Fruit fly (Drosophila melanogaster) whole organism, embryonic: ENCODE results near the gene CG44044.

Experiments used
- Atf6 ChIP-seq: fragments of 200-800 bp; sonication (Bioruptor generic); IDR thresholded peaks from 2 replicates; pipeline ENCODE4 v1.3.6; 2022; ENCODE audit warnings: missing biosample characterization, missing genetic modification characterization
- Bdp1 ChIP-seq: fragments of 200-800 bp; sonication (Bioruptor generic); optimal IDR thresholded peaks from 3 replicates; lab custom pipeline; 2016; ENCODE audit warnings: missing biosample characterization, missing genetic modification characterization
- Bgb ChIP-seq: fragments of 200-800 bp; sonication (Bioruptor generic); IDR thresholded peaks from 2 replicates; pipeline ENCODE4 v1.3.6; 2022; ENCODE audit warnings: missing biosample characterization, missing genetic modification characterization; ENCODE audit not compliant: partially characterized antibody
- CG11456 ChIP-seq: fragments of 200-800 bp; sonication (Bioruptor generic); IDR thresholded peaks from 3 replicates; pipeline ENCODE4 v1.3.6; 2022; ENCODE audit warnings: missing biosample characterization, missing genetic modification characterization
- CG12155 ChIP-seq: fragments of 200-800 bp; sonication (Bioruptor generic); optimal IDR thresholded peaks from 3 replicates; lab custom pipeline; 2016; ENCODE audit warnings: missing biosample characterization, missing genetic modification characterization
- CG14860 ChIP-seq: fragments of 200-800 bp; sonication (Bioruptor generic); IDR thresholded peaks from 3 replicates; pipeline ENCODE4 v1.3.6; 2022; ENCODE audit warnings: missing biosample characterization, missing genetic modification characterization; ENCODE audit not compliant: partially characterized antibody
- CG17912 ChIP-seq: fragments of 200-800 bp; sonication (Bioruptor generic); optimal IDR thresholded peaks from 2 replicates; lab custom pipeline; 2018; ENCODE audit warnings: missing biosample characterization, mild to moderate bottlenecking, missing genetic modification characterization
- CG2889 ChIP-seq: fragments of 200-800 bp; sonication (Bioruptor generic); IDR thresholded peaks from 3 replicates; pipeline ENCODE4 v1.3.6; 2022; ENCODE audit warnings: missing biosample characterization, missing genetic modification characterization
- CG3065 ChIP-seq: fragments of 200-800 bp; sonication (Bioruptor generic); optimal IDR thresholded peaks from 2 replicates; lab custom pipeline; 2016; ENCODE audit warnings: missing biosample characterization, missing genetic modification characterization
- CG31224 ChIP-seq: fragments of 200-800 bp; sonication (Bioruptor generic); IDR thresholded peaks from 2 replicates; pipeline ENCODE4 v1.3.6; 2022; ENCODE audit warnings: missing biosample characterization, missing genetic modification characterization
- CG3281 ChIP-seq: fragments of 200-800 bp; sonication (Bioruptor generic); optimal IDR thresholded peaks from 3 replicates; lab custom pipeline; 2017; ENCODE audit warnings: missing biosample characterization, mild to moderate bottlenecking, missing genetic modification characterization
- CG33557 ChIP-seq: fragments of 200-800 bp; sonication (Bioruptor generic); optimal IDR thresholded peaks from 2 replicates; lab custom pipeline; 2019; ENCODE audit warnings: missing biosample characterization, mild to moderate bottlenecking, missing genetic modification characterization, moderate library complexity
- CG4360 ChIP-seq: fragments of 200-800 bp; sonication (Bioruptor generic); IDR thresholded peaks from 2 replicates; pipeline ENCODE4 v1.3.6; 2022; ENCODE audit warnings: missing biosample characterization, missing genetic modification characterization
- CG6765 ChIP-seq: fragments of 200-800 bp; sonication (Bioruptor generic); optimal IDR thresholded peaks from 3 replicates; lab custom pipeline; 2017; ENCODE audit warnings: missing biosample characterization, mild to moderate bottlenecking, missing genetic modification characterization
- CG6791 ChIP-seq: fragments of 200-800 bp; sonication (Bioruptor generic); IDR thresholded peaks from 3 replicates; pipeline ENCODE4 v1.3.6; 2022; ENCODE audit warnings: missing biosample characterization, missing genetic modification characterization; ENCODE audit not compliant: partially characterized antibody
- CG8478 ChIP-seq: fragments of >200 bp; optimal IDR thresholded peaks from 2 replicates; lab custom pipeline; 2018
- CG9215 ChIP-seq: fragments of 200-800 bp; sonication (Bioruptor generic); IDR thresholded peaks from 2 replicates; pipeline ENCODE4 v1.3.6; 2022; ENCODE audit warnings: missing biosample characterization, missing genetic modification characterization
- Chrac-16 ChIP-seq: fragments of 200-800 bp; sonication (Bioruptor generic); optimal IDR thresholded peaks from 3 replicates; lab custom pipeline; 2016; ENCODE audit warnings: missing biosample characterization, missing genetic modification characterization
- Dfd ChIP-seq, 2 experiments: fragments of >200 bp; optimal IDR thresholded peaks; 2 replicates each; lab custom pipeline; 2017; ENCODE audit warnings: missing biosample characterization in 2 of 2, missing genetic modification characterization in 2 of 2
- Dll ChIP-seq: fragments of 200-800 bp; sonication (Bioruptor generic); IDR thresholded peaks from 4 replicates; pipeline ENCODE4 v1.3.6; 2022; ENCODE audit warnings: missing biosample characterization, missing genetic modification characterization; ENCODE audit not compliant: partially characterized antibody
- Doc3 ChIP-seq: fragments of 200-800 bp; sonication (Bioruptor generic); IDR thresholded peaks from 3 replicates; pipeline ENCODE4 v1.3.6; 2022; ENCODE audit warnings: missing biosample characterization, missing genetic modification characterization; ENCODE audit not compliant: partially characterized antibody
- E2f2 ChIP-seq: fragments of 200-800 bp; sonication (Bioruptor generic); IDR thresholded peaks from 2 replicates; pipeline ENCODE4 v1.3.6; 2022; ENCODE audit warnings: missing biosample characterization, missing genetic modification characterization
- ERR ChIP-seq: fragments of 200-800 bp; sonication (Bioruptor generic); optimal IDR thresholded peaks from 2 replicates; lab custom pipeline; 2016; ENCODE audit warnings: missing biosample characterization, missing genetic modification characterization
- HLH4C ChIP-seq: fragments of 200-800 bp; sonication (Bioruptor generic); IDR thresholded peaks from 3 replicates; pipeline ENCODE4 v1.3.6; 2022; ENCODE audit warnings: missing biosample characterization, missing genetic modification characterization; ENCODE audit not compliant: partially characterized antibody
- HmgZ ChIP-seq: fragments of 200-800 bp; sonication (Bioruptor generic); optimal IDR thresholded peaks from 2 replicates; lab custom pipeline; 2018; ENCODE audit warnings: missing biosample characterization, mild to moderate bottlenecking, missing genetic modification characterization
- Hr3 ChIP-seq: fragments of 200-800 bp; sonication (Bioruptor generic); optimal IDR thresholded peaks from 3 replicates; lab custom pipeline; 2016; ENCODE audit warnings: missing biosample characterization, missing genetic modification characterization
- Hr78 ChIP-seq, 2 experiments: fragments of 200-800 bp in 1 of 2; fragments of >200 bp in 1 of 2; sonication (Bioruptor generic) in 1 of 2; optimal IDR thresholded peaks; 2 replicates each; lab custom pipeline; 2017 to 2019; ENCODE audit warnings: missing biosample characterization in 2 of 2, missing genetic modification characterization in 2 of 2, mild to moderate bottlenecking in 1 of 2, moderate library complexity in 1 of 2
- Pdp1 ChIP-seq, 2 experiments: fragments of 200-800 bp; sonication (Bioruptor generic); optimal IDR thresholded peaks; 3 replicates each; lab custom pipeline; 2016; ENCODE audit warnings: missing biosample characterization in 2 of 2, missing genetic modification characterization in 2 of 2, mild to moderate bottlenecking in 1 of 2, moderate library complexity in 1 of 2
- TFAM ChIP-seq: fragments of 200-800 bp; sonication (Bioruptor generic); optimal IDR thresholded peaks from 2 replicates; lab custom pipeline; 2017; ENCODE audit warnings: missing biosample characterization, missing genetic modification characterization, inconsistent platforms
- Usf ChIP-seq: fragments of 200-800 bp; sonication (Bioruptor generic); optimal IDR thresholded peaks from 2 replicates; lab custom pipeline; 2017; ENCODE audit warnings: missing genotype, missing biosample characterization, missing genetic modification characterization
- btn ChIP-seq: fragments of 200-800 bp; sonication (Bioruptor generic); optimal IDR thresholded peaks from 2 replicates; lab custom pipeline; 2016; ENCODE audit warnings: missing biosample characterization, missing genetic modification characterization
- cg ChIP-seq: fragments of 200-800 bp; sonication (Bioruptor generic); optimal IDR thresholded peaks from 3 replicates; lab custom pipeline; 2019; ENCODE audit warnings: missing biosample characterization, mild to moderate bottlenecking, missing genetic modification characterization, moderate library complexity
- chif ChIP-seq, 2 experiments: fragments of 200-800 bp; sonication (Bioruptor generic); optimal IDR thresholded peaks; 3 replicates each; lab custom pipeline; 2016; ENCODE audit warnings: missing biosample characterization in 2 of 2, missing genetic modification characterization in 2 of 2
- ci ChIP-seq: fragments of 200-800 bp; sonication (Bioruptor generic); IDR thresholded peaks from 3 replicates; pipeline ENCODE4 v1.3.6; 2022; ENCODE audit warnings: missing biosample characterization, missing genetic modification characterization
- crol ChIP-seq: fragments of 200-800 bp; sonication (Bioruptor generic); IDR thresholded peaks from 2 replicates; pipeline ENCODE4 v1.3.6; 2022; ENCODE audit warnings: missing biosample characterization, missing genetic modification characterization
- crp ChIP-seq, 2 experiments: fragments of 200-800 bp; sonication (Bioruptor generic); optimal IDR thresholded peaks; 2 replicates in 1 of 2; 3 replicates in 1 of 2; lab custom pipeline; 2017; ENCODE audit warnings: missing biosample characterization in 2 of 2, missing genetic modification characterization in 2 of 2, mild to moderate bottlenecking in 1 of 2, moderate library complexity in 1 of 2
- da ChIP-seq: fragments of 200-800 bp; sonication (Bioruptor generic); optimal IDR thresholded peaks from 2 replicates; lab custom pipeline; 2016; ENCODE audit warnings: missing biosample characterization, missing genetic modification characterization
- disco-r ChIP-seq: fragments of 200-800 bp; sonication (Bioruptor generic); optimal IDR thresholded peaks from 2 replicates; lab custom pipeline; 2016; ENCODE audit warnings: missing biosample characterization, missing genetic modification characterization
- dmrt99B ChIP-seq: fragments of 200-800 bp; sonication (Bioruptor generic); optimal IDR thresholded peaks from 2 replicates; lab custom pipeline; 2018; ENCODE audit warnings: missing biosample characterization, mild to moderate bottlenecking, missing genetic modification characterization, moderate library complexity
- emc ChIP-seq: fragments of 200-800 bp; sonication (Bioruptor generic); optimal IDR thresholded peaks from 2 replicates; lab custom pipeline; 2016; ENCODE audit warnings: missing biosample characterization, missing genetic modification characterization
- exex ChIP-seq: fragments of 200-800 bp; sonication (Bioruptor generic); optimal IDR thresholded peaks from 4 replicates; lab custom pipeline; 2018; ENCODE audit warnings: missing biosample characterization, mild to moderate bottlenecking, missing genetic modification characterization, moderate library complexity
- fd3F ChIP-seq: fragments of 200-800 bp; sonication (Bioruptor generic); optimal IDR thresholded peaks from 2 replicates; lab custom pipeline; 2018; ENCODE audit warnings: missing biosample characterization, mild to moderate bottlenecking, missing genetic modification characterization, moderate library complexity
- fd64A ChIP-seq: fragments of 200-800 bp; sonication (Bioruptor generic); optimal IDR thresholded peaks from 3 replicates; lab custom pipeline; 2018; ENCODE audit warnings: missing biosample characterization, mild to moderate bottlenecking, missing genetic modification characterization
- gsb-n ChIP-seq: fragments of 200-800 bp; sonication (Bioruptor generic); optimal IDR thresholded peaks from 3 replicates; lab custom pipeline; 2018; ENCODE audit warnings: missing biosample characterization, mild to moderate bottlenecking, missing genetic modification characterization
- inv ChIP-seq: fragments of 200-800 bp; sonication (Bioruptor generic); IDR thresholded peaks from 2 replicates; pipeline ENCODE4 v1.3.6; 2022; ENCODE audit warnings: missing biosample characterization, missing genetic modification characterization; ENCODE audit not compliant: partially characterized antibody
- pnt ChIP-seq: fragments of 200-800 bp; sonication (Bioruptor generic); optimal IDR thresholded peaks from 3 replicates; lab custom pipeline; 2016; ENCODE audit warnings: missing biosample characterization, missing genetic modification characterization
- sug ChIP-seq: fragments of 200-800 bp; optimal IDR thresholded peaks from 2 replicates; lab custom pipeline; 2019; ENCODE audit warnings: missing biosample characterization, mild to moderate bottlenecking, missing genetic modification characterization, moderate library complexity
- tgo ChIP-seq: fragments of 200-800 bp; sonication (Bioruptor generic); IDR thresholded peaks from 3 replicates; pipeline ENCODE4 v1.3.6; 2022; ENCODE audit warnings: missing biosample characterization, missing genetic modification characterization
- tio ChIP-seq: fragments of 200-800 bp; sonication (Bioruptor generic); optimal IDR thresholded peaks from 2 replicates; lab custom pipeline; 2017; ENCODE audit warnings: missing biosample characterization, missing genetic modification characterization, inconsistent platforms
- vfl ChIP-seq: fragments of 200-800 bp; sonication (Bioruptor generic); optimal IDR thresholded peaks from 2 replicates; lab custom pipeline; 2016; ENCODE audit warnings: missing biosample characterization, missing genetic modification characterization
- zen ChIP-seq: fragments of 200-800 bp; sonication (Bioruptor generic); optimal IDR thresholded peaks from 3 replicates; lab custom pipeline; 2018; ENCODE audit warnings: missing biosample characterization, mild to moderate bottlenecking, missing genetic modification characterization, moderate library complexity

The CG44044 gene

dm6 chr3R:16284901-16285300 is 36.7 kb upstream of the CG44044 start (continued):
- no peak for TF ChIP-seq TFAM (GFP tag; lab: Kevin White, UChicago)
- no peak for TF ChIP-seq CG14860 (GFP tag; lab: Robert Waterston, UW)
- TF ChIP-seq emc (GFP tag; lab: Kevin White, UChicago), result no peak
- no peak for TF ChIP-seq CG6791
- TF ChIP-seq E2f2 (GFP tag; lab: Robert Waterston, UW), result no peak
- peak in 1 of 2 experiments; percentile 97 for TF ChIP-seq Hr78 (GFP tag; optimal IDR thresholded peaks at IDR 0.05; lab: Kevin White, UChicago)
- TF ChIP-seq Bdp1 (GFP tag; lab: Kevin White, UChicago), result no peak
- TF ChIP-seq ERR (GFP tag; lab: Kevin White, UChicago), result no peak
- TF ChIP-seq HmgZ (tag; lab: Kevin White, UChicago), result peak; percentile 8
- TF ChIP-seq CG12155 (GFP tag; lab: Kevin White, UChicago), result peak; percentile 78
- TF ChIP-seq gsb-n (tag; lab: Kevin White, UChicago), result no peak
- no peak for TF ChIP-seq Chrac-16 (GFP tag; lab: Kevin White, UChicago)
- TF ChIP-seq vfl, result no peak
- no peak for TF ChIP-seq fd3F (GFP tag; lab: Kevin White, UChicago)
- TF ChIP-seq Dfd (GFP tag; optimal IDR thresholded peaks at IDR 0.05; lab: Kevin White, UChicago), result no peak
- TF ChIP-seq CG6765 (GFP tag; lab: Kevin White, UChicago), result no peak
- no peak for TF ChIP-seq da (GFP tag; lab: Kevin White, UChicago)
- no peak for TF ChIP-seq HLH4C (GFP tag; lab: Robert Waterston, UW)
- no peak for TF ChIP-seq chif (GFP tag; optimal IDR thresholded peaks at IDR 0.05; lab: Kevin White, UChicago)
- TF ChIP-seq tgo (GFP tag; lab: Robert Waterston, UW), result no peak
- TF ChIP-seq cg (GFP tag; lab: Kevin White, UChicago), result peak; percentile 90
- TF ChIP-seq Hr3 (GFP tag; lab: Kevin White, UChicago), result no peak
- peak; percentile 52; the same call in 2 of the 3 replicates for TF ChIP-seq ci
- TF ChIP-seq fd64A (GFP tag; lab: Kevin White, UChicago), result no peak
- no peak for TF ChIP-seq CG2889 (GFP tag; lab: Robert Waterston, UW)
- TF ChIP-seq crol, result peak; percentile 71
- TF ChIP-seq CG17912, result no peak
- TF ChIP-seq CG33557 (GFP tag; lab: Kevin White, UChicago), result no peak
- TF ChIP-seq pnt, result no peak
- 0 out of 4 replicates have a peak, but pooled peaks have one; percentile 15 for TF ChIP-seq Dll
- TF ChIP-seq sug (tag; lab: Kevin White, UChicago), result peak; percentile 40
- no peak for TF ChIP-seq CG11456 (GFP tag; lab: Robert Waterston, UW)
- TF ChIP-seq dmrt99B (tag; lab: Kevin White, UChicago), result no peak
- TF ChIP-seq inv (GFP tag; lab: Robert Waterston, UW), result no peak
- peak; percentile 38 for TF ChIP-seq exex (tag; lab: Kevin White, UChicago)
- TF ChIP-seq crp (GFP tag; optimal IDR thresholded peaks at IDR 0.05; lab: Kevin White, UChicago), result no peak
- no peak for TF ChIP-seq Atf6
- no peak for TF ChIP-seq CG31224 (GFP tag; lab: Robert Waterston, UW)
- TF ChIP-seq Doc3, result no peak
- TF ChIP-seq CG9215 (GFP tag; lab: Robert Waterston, UW), result no peak
- TF ChIP-seq btn (GFP tag; lab: Kevin White, UChicago), result no peak
- no peak for TF ChIP-seq CG3065
- TF ChIP-seq CG3281 (GFP tag; lab: Kevin White, UChicago), result no peak
- TF ChIP-seq zen (tag; lab: Kevin White, UChicago), result no peak
- no peak for TF ChIP-seq Usf (GFP tag; lab: Kevin White, UChicago)
- no peak for TF ChIP-seq CG8478 (lab: Kevin White, UChicago)
- TF ChIP-seq disco-r (GFP tag; lab: Kevin White, UChicago), result no peak
- no peak for TF ChIP-seq Bgb
- TF ChIP-seq Pdp1 (GFP tag; optimal IDR thresholded peaks at IDR 0.05; lab: Kevin White, UChicago), result peak in 1 of 2 experiments; percentile 9
- no peak for TF ChIP-seq CG4360 (GFP tag; lab: Robert Waterston, UW)
- TF ChIP-seq tio (GFP tag; lab: Kevin White, UChicago), result no peak
